Worm (Caenorhabditis elegans) whole organism, dauer: Measurements from ENCODE around the gene Y75B12B.13.
"Not testable (repeated sequence)": the region's sequence is repeated elsewhere in the genome, so short reads cannot be mapped to it uniquely, and the experiment has no call there.

Source experiments
- unc-62 ChIP-seq: sonication (generic microtip); optimal IDR thresholded peaks from 2 replicates; lab custom pipeline; 2017; ENCODE audit warnings: missing biosample characterization, missing genetic modification reagents, missing genetic modification characterization

Gene Y75B12B.13

DNA sequence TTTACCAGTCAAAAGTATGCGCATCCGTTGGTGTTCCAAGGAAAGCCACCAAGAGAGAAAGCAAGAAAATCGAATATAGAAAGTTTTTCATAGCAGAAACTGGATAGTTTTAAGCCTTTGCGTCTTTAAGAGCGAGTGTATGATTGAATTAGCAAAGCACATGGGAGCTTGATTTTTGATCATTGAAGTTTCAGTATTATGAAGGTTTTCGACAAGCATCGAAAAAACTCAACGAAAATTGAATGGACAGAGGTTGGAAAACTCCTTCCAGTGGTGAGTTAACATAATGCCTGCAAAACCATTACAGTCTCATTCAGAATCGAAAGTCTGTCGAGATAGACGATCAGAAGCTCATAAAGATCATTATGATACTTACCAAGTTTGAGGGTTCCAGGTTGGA lies at the start of gene Y75B12B.13:
Y75B12B.13 (minus strand) TSS at position 101 of the 400 bp plus-strand sequence.
- TF ChIP-seq unc-62 = no peak

DNA sequence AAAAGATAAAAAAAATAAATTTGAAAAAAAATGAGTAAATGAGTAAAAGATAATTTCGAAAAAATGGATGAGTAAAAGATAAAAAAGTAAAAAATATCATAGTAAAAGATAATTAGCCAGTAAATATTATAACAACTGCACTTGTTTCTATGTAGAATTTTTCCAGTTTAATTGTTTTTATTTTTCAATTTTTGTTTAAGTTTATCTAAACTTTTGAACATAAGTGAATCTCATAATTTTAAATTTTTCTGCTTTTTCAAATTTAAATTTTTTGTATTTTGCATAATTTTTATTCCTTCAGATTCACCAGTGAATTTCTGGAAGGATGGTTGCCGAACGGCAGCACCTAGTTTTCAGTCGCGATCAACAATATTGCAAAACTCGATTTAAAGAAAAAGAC lies 47.5 kb upstream of the Y75B12B.13 start, which contains the start of gene chil-12:
chil-12 (plus strand) TSS at position 301 of the 400 bp plus-strand sequence.
- TF ChIP-seq unc-62 = no peak

DNA sequence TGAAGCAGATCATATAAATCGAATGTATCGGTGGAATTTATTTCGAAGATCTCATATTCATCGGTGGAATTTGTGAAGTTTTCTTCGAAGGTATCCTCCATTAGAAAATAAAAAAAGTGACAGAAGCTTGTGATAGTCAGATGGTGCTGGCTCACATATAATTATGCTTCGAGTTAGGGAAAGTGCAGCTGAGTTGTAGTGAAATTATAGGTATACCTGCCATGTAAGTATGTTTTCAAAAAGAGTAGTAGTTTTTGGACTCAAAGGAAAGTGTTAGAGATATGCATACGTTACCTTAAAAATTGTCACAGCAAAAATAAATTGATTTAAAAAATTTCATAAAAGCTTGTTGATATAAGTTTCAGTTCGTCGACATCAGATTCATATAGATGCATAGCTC lies 46.4 kb upstream of the Y75B12B.13 start, which contains the start of gene srw-11:
srw-11 (minus strand) TSS at position 101 of the 400 bp plus-strand sequence.
- TF ChIP-seq unc-62 = no peak

DNA sequence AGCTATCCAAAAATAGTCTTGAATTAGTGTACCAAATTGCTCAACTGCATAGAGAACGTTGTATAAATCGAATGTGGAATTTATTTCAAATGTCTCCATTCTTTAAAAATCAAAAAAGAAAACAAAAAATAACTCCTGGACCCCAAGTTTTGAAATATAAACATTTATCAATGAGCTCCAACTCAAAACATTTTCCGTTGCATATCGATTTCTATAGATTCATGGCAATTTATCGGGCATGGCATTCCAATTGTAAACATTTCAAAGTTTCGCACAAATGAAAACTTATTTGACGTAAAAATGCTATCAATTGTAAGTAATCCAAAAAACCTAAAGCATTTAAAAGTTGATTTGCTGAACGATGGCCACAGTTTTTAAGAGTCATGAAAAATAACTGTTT lies 44.7 kb upstream of the Y75B12B.13 start, which contains the start of gene srw-12:
srw-12 (minus strand) TSS at position 101 of the 400 bp plus-strand sequence.
- no peak for TF ChIP-seq unc-62

DNA sequence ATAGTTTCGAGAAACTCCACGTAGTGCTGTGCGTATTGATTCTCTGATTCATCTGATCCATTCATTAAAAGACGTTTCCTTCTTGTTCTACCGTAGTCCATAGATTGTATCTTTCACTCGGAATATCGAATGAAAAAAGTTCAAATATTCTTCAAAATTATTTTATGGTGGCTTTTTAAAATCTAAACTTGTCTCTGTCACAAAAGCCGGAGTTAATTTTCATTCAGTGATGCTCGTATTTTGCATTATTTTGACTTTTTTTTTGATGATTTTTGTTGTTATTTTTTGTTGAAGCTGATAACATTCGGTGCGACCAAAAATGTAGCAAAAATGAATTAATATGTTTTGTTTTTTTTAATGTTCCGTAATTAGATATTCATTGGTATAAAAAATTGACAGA lies 41.9 kb upstream of the Y75B12B.13 start, which contains the start of gene nhr-164:
nhr-164 (minus strand) TSS at position 101 of the 400 bp plus-strand sequence.
- no peak for TF ChIP-seq unc-62

DNA sequence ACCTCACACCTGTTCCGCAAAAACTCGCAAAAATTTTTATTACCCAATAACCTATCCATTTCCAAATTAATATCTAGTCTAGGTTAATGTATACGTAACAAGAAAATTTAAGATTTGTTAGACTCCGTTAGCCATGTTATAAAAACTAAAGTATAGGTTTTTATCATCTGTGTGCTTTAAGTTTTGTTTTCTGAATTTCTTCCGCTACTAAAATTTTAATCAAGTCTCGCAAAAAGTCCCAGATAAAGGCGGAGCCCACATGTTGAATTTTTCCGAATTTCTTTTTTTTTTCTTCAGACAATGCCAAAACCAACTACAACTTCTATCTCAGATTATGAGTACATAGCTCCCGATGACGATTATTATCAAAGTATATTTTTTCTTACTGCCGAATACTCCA lies 38.4 kb upstream of the Y75B12B.13 start, which contains the start of gene srw-13:
srw-13 (plus strand) TSS at position 301 of the 400 bp plus-strand sequence.
- TF ChIP-seq unc-62 = no peak

DNA sequence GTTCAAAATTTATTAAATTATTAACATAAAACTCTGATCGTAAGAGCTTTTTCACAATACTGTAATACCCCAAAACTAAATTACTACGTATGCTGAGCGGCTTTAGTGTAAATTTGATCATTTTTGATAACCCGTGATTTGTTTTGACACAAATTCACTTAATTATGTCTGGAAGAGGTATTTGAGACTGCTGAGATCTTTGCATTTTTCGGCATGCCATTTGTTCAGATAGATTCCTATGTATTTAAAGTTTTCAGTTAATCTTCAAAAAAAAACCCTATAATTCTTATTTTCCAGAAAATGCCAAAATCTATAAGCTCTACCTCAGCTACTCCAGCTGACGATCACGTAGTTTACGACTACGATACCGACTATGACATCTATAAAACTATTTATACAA lies 36.4 kb upstream of the Y75B12B.13 start, which contains the start of gene srw-15:
srw-15 (plus strand) TSS at position 301 of the 400 bp plus-strand sequence.
- no peak for TF ChIP-seq unc-62

DNA sequence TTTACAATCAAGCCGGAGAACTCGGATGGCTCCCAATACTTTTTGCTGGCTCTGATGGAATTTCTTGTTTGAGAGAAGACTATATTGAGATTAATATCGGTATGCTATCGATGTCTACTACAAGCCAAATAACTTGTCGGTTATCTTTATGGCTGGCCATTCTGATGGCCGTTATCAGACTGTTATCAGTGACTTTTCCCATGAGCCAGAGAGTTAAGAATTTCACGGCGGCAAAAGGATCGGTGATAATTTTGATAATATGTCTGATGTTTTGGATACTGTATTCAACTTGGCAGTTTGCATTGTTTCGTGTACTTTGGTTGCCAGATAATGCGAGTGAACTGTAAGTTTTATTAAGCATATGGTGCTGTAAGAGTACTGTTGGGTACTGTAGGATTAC lies 32.4 kb upstream of the Y75B12B.13 start:
- TF ChIP-seq unc-62 = no peak

DNA sequence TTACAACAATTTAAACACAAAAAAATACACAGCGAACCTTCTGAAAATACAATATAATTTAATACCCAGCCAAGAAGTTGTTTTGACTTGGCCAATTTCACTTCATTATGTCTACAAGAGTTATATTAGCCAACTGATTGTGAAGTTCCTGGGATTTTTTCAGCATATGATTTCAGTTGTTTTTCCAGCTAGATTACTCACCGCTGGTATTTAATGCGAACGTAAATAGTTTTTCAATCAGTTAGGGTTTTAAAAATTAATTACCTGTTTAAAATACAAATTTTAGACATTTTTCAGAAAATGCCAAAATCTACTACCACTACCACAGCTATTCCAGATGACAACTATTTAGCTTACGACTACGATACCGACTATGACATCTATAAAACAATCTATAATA lies 31.8 kb upstream of the Y75B12B.13 start, which contains the start of gene srw-14:
srw-14 (plus strand) TSS at position 301 of the 400 bp plus-strand sequence.
- TF ChIP-seq unc-62 = no peak

DNA sequence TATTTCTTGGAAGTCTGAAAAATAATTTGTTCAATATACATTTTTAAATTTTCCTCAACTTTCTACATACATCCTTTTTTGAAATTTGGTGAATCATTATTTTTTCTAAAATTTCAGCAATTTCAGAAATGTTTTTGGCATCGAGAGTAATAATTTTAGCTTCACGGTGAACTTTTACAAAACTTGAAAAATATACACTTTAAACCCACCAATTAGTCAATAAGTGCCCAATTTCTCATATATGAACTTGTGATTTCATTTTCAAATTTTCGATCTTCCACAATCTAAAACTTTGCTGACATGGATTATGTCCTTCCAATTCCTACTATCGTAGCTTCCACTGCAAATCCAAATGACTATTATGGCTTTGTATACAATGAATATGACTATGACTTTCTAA lies 29.9 kb upstream of the Y75B12B.13 start, which contains the start of gene srw-24:
srw-24 (plus strand) TSS at position 301 of the 400 bp plus-strand sequence.
- no peak for TF ChIP-seq unc-62

DNA sequence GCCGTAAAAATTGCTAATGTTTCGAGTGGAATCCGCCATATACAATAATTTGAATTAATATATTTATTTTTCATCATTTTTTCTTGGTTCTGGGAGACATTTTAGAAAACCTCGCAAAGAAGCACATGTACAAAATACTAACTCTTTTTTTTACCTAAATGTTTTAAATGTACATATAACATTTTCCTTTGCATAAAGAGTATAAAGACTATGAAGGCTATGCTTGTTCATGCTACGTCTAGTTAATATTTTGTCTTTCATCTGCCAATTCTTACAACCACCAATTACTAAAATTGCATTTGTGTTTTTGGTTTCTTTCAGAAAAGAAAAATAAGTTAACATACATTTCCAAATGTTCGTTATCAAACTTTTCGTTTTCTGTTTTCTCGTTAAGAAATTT lies 27.5 kb upstream of the Y75B12B.13 start, which contains the start of gene irld-25:
irld-25 (plus strand) TSS at position 301 of the 400 bp plus-strand sequence.
- no peak for TF ChIP-seq unc-62

DNA sequence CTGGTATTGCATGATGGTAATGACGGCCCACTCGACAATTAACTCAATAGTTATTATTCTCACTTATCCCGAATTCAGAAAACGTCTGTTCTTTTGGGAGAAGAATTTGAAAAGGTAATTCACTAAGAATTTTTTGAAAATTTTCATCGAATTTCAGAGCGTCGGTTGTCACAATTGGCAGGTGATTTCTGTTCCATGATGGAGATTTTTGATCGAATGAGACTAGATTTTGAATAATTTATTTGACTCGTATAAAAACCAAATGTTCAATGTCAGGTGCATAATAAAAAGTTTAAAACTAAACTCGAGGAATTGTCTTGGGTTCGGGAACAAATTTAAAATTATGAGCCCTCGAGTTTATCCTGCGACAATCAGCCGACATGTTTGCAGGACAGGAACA lies 22.9 kb upstream of the Y75B12B.13 start, which contains the start of gene sri-25:
sri-25 (plus strand) TSS at position 301 of the 400 bp plus-strand sequence.
- no peak for TF ChIP-seq unc-62

DNA sequence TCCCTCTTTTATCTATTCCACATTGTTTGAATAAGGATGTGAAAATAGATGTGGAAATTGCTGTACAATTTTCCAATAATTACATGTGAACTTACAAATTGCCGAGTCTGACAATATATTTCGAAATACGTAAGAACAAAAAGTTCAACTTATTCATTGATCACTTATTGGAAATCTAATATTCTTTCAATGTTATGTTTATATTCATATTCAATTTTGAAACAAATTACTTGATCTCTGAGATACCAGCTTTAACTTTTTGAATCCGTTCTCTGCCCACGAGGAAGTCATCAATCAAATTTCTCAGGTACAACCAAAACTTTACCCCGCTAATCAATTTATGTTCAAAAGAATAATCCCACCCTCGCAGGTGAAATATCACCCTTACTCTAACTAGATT lies 21.4 kb upstream of the Y75B12B.13 start, which contains the start of gene sri-26:
sri-26 (plus strand) TSS at position 301 of the 400 bp plus-strand sequence.
- not testable (repeated sequence) for TF ChIP-seq unc-62

DNA sequence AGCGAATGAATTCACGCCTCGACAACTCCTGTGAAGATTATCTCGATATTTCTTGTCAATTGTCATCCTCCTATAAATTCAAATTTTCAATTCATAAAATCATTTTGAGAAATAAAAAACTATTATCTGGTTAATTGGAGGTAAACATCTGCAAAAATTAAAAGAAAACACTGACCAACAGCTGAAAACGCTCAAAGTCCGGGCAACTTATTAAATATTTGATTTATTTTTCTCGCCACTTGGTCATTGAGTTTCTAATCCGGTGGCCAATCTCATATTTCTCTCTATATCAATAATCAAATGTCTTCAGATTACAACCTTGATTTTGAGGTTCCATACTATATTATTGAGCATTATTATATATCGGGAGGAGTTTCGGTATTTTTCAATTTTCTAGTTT lies 18.1 kb upstream of the Y75B12B.13 start, which contains the start of gene sri-24:
sri-24 (plus strand) TSS at position 301 of the 400 bp plus-strand sequence.
- not testable (repeated sequence) for TF ChIP-seq unc-62

DNA sequence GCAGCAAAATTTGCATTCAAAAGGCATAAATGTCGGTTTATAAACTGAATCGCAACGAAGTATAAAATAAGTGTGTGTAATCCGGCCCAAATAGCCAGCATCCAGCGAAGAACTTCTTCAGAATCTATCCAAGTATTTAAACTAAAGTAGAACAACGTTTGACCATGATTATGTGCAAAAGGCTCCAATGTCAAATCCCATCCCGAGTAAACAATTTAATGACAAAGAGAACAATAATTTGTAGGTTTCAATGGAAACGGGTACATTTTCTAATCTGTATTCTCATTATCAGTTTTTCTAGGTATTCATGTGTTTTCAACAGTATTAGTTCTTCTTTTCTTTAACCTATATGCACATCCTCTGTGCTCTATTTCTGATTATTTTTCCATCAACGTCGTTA lies 13.9 kb upstream of the Y75B12B.13 start, which contains the start of gene C41G6.12:
C41G6.12 (minus strand) TSS at position 101 of the 400 bp plus-strand sequence.
- not testable (repeated sequence) for TF ChIP-seq unc-62

DNA sequence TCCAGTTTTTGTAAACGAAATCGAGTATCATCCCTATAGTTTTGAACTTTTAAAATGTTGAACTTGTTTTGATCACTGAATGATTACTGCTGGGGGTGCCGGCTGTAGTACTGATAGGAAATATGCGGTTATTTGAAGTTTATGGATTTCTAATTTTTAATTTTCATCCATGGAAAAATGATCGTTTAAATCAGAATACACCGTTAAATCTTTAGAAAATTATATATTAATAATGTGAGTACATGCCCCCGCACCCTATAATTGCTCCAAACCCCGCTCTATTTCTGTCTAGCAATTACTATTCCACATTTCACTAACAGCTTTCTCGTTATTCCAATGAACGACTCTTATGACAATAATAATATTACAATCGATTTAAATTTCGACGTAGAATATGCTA lies 6.0 kb upstream of the Y75B12B.13 start, which contains the start of gene Y75B12B.10:
Y75B12B.10 (plus strand) TSS at position 301 of the 400 bp plus-strand sequence.
- TF ChIP-seq unc-62 = no peak

DNA sequence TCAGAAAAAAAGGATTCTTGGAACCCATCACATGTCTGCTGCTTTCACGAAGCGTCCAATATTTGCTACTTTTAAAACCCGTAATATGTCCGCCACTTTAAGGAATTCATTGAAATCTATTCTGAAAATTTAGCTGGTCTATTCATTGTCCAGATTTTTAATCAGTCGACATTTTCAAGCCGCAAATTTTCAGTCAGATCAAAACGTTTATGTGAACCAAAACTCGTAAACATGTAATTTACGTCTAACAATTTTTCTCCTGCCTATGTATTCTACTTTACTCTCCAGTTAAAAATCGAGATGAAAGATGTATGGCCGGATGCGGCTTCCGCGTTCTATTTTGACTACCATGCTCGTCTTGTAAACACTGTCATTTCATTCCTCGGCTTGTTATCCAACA lies 4.1 kb upstream of the Y75B12B.13 start, which contains the start of gene srw-1:
srw-1 (plus strand) TSS at position 301 of the 400 bp plus-strand sequence.
- TF ChIP-seq unc-62 = no peak

DNA sequence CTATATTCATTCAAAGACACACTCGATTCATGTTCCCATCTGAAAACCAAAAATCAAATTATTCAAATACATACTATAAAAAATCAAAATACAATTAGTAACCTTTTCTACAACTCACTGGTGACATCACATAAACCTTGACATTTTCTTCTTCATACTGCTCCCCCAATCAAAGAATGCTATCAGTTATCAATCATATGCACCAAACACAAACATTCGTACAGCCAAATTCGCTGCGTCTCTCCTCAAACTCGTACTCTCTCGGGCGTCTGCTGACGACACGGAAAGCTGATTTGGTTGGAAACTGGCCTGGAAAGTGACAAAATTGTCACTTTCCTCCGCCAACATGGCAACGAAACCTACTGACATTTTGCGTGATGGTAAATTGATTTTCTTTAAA lies 1.4 kb downstream of the Y75B12B.13 start, which contains the start of gene plc-2:
plc-2 (plus strand) TSS at position 196 of the 400 bp plus-strand sequence.
- no peak for TF ChIP-seq unc-62
